Worm (Caenorhabditis elegans): Measurements from ENCODE around the gene C10A4.2.

C10A4.2 gene

DNA sequence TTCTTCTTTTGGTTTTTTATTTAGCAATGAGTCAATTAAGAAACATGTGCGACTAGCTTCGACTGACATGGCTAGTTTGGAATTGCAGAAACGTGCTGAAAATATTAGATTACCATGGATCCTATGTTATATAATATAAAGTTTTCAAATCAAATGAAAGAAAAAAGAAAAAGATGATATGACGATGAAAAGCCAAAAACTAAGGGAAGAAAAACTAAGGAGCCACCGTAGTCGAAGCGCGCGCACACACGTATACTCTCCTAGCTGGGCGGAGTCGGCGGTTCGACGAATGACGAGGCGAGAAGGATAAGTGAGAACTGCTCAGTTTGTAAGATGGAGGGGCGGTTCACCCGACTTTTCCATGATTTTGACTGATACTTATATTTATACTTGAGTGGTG lies 14.8 kb downstream of the C10A4.2 start, which contains the start of gene mnm-2:
TSS of gene mnm-2 (minus strand) at position 101 of the 400 bp plus-strand sequence.
- no peak for TF ChIP-seq unc-62 (GFP tag; optimal IDR thresholded peaks at IDR 0.05)

- TF ChIP-seq unc-62 (GFP tag; optimal IDR thresholded peaks at IDR 0.05), result no peak
These were observed 20.4 kb downstream of the C10A4.2 start for ce11 chrX:7430483-7430882.

- TF ChIP-seq unc-62 (GFP tag; optimal IDR thresholded peaks at IDR 0.05), result no peak
These were observed 21.1 kb downstream of the C10A4.2 start, which contains the start of gene clc-2 for ce11 chrX:7431165-7431564. Gene clc-2 (plus strand): TSS chrX:7431465.

DNA sequence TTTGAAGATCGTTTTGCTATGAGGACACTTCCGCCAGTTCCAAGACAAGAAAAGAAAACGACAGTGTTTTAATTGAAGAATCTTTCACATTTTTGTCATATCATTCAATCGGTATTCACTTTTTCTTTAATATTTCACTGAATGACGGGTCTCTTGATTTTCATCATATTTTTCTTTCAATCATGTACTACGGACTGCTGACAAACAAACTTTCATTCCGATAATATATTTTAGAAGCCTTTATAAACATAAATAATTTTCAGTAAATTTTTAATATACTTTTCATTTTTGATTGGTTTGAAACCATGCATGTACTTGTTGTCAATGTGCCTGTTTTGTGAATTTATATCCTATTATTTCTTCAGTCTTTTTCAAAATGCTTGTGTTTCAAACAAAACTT lies 23.2 kb downstream of the C10A4.2 start, which contains the start of gene clc-5:
TSS of gene clc-5 (plus strand) at position 301 of the 400 bp plus-strand sequence.
- no peak for TF ChIP-seq unc-62 (GFP tag; optimal IDR thresholded peaks at IDR 0.05)

DNA sequence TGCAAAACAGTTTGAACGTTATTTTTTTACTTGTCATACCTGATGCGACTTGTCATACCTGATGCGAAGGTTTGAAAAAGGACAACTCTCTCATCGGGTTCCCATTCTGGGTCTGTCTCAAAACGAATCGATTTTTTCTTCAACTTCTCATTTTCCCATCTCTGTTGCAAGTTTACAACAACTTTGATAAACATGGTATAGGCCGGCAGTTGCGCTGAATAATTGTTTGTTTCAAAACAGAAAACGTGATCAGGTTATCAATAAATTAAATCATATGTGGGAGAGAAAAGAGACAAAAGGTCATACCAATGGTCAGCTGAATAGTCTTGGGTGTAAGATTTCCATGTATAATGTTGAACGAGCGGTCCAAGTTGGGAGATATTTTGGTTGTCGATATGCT lies 26.9 kb downstream of the C10A4.2 start:
- no peak for TF ChIP-seq unc-62 (GFP tag; optimal IDR thresholded peaks at IDR 0.05)

DNA sequence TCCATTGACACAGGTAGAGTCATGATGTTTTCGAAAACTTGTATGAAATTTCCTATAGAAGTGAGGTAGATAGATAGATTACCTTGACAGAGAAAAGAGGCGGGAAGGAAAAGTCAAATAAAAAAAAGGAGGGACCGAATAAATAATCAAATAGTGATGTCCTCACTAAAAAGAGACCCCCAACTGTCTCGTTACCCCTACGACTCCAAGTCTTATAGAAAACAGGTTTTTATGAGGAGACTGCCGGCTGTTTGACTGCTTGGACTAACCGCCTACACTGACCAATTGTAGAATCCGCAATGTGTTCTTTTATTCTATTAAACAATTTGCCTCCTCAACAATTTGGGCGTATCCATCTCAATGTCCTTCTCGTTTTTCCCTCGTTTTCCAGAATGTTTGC lies 27.9 kb downstream of the C10A4.2 start, which contains the start of gene C01C10.2:
TSS of gene C01C10.2 (minus strand) at position 170 of the 400 bp plus-strand sequence.
- TF ChIP-seq unc-62 (GFP tag; optimal IDR thresholded peaks at IDR 0.05), result no peak

- no peak for TF ChIP-seq unc-62 (GFP tag; optimal IDR thresholded peaks at IDR 0.05)
These were observed 30.1 kb downstream of the C10A4.2 start for ce11 chrX:7440102-7440501.

DNA sequence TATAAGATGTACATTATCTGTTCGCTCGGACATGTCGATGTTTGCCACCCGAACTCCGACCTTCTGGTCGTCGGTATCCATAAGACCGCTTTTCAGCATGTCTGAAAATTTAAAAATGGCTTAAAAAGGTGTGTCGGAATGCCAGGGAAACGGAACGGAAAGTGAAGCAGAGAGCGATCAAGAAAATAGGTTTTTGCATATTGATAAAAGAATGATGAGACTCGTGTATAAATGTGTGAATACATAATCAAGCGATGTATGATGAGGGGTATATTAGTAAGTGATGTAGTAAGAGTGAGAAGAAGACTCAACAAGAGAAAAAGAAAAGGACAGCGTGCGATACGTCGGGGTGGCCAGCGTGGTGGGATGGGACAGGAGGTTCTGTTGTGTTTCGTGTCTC lies 32.4 kb downstream of the C10A4.2 start, which contains the start of gene acl-12:
TSS of gene acl-12 (minus strand) at position 101 of the 400 bp plus-strand sequence.
- TF ChIP-seq unc-62 (GFP tag; optimal IDR thresholded peaks at IDR 0.05), result no peak

DNA sequence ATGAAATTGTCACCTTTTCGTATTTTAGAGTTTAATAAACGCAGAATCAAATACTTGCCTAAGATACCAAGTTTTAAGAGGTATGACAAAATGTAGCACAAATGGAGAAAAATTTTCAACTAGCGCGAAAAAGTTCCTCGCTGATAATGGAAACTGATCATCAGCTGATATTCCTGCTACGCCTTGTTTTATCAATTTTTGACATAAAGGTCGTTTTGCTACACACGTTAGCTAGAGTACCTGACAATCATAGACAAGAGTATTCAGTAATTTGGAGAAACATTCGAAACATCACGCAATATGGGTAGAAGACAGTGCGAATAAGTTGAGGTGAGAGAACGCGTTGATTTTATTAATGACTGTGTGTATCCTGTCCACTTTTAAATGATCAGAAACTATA lies 35.7 kb downstream of the C10A4.2 start:
- no peak for TF ChIP-seq unc-62 (GFP tag; optimal IDR thresholded peaks at IDR 0.05)

ce11 chrX:7446485-7446884 lies 36.5 kb downstream of the C10A4.2 start:
- no peak for TF ChIP-seq unc-62 (GFP tag; optimal IDR thresholded peaks at IDR 0.05)

- no peak for TF ChIP-seq unc-62 (GFP tag; optimal IDR thresholded peaks at IDR 0.05)
These were observed 37.3 kb downstream of the C10A4.2 start for ce11 chrX:7447340-7447739.

DNA sequence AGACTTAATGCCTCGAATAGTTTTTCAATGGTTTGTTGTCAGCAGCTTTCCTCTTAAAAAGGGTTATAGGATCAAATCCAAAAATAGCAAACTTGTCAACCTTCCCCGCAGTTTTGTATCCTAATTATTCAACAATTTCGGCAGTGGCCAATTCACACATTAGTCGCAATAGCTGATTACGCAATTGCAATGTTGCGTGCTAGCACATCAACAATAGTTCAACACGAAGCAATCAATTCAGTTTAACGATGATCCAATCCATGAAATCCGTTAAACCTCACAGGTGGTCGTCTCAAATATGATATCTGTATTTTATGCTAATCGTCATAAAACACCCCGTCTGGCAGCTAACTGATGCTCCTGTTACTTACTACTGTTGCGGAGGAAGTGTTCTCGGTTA lies 42.6 kb downstream of the C10A4.2 start:
- no peak for TF ChIP-seq unc-62 (GFP tag; optimal IDR thresholded peaks at IDR 0.05)

DNA sequence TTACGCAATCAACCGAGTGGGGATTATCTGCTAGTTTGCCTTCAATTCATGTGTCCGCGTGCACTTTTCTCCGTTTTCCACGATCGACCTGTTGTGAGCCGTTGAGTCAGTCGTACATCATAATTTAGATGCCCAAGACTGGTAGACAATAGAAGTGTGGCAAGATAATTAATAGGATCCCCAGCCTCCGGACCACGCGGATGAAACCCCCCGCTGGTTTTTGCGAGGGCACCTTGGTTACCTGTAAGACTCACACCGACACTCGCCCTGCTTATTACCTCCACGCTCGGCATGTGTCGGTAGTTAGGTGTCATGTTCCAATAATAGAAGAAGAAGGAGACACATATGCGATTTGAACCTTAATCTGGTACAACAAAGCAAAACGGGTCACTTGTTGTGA lies 45.9 kb downstream of the C10A4.2 start:
- TF ChIP-seq unc-62 (GFP tag; optimal IDR thresholded peaks at IDR 0.05), result no peak

DNA sequence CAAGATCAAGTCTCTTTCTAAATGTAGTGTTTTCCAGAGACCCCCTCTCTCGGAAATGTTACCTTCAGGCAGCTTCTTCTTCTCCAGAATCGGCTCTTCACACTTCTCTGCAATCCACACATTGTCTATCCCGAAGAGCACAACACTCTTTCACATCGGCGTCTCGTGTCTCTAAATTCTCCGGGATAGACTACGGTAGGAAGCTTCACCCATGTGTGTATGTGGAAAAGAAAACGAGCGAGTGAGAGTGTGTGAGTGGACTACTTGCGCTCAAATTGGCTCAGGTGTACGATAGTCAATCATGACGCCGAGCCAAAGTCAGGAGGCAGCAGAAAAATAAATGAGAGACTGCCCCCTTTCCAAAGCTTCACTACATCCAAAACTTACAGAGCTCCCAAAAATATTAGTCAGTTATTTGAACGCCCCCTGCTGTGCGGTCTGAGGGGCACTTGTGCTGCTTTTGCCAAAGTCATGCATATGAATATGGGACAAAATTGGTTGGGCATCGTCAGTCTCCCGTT lies 47.2 kb downstream of the C10A4.2 start:
- TF ChIP-seq unc-62 (GFP tag; optimal IDR thresholded peaks at IDR 0.05), result no peak

DNA sequence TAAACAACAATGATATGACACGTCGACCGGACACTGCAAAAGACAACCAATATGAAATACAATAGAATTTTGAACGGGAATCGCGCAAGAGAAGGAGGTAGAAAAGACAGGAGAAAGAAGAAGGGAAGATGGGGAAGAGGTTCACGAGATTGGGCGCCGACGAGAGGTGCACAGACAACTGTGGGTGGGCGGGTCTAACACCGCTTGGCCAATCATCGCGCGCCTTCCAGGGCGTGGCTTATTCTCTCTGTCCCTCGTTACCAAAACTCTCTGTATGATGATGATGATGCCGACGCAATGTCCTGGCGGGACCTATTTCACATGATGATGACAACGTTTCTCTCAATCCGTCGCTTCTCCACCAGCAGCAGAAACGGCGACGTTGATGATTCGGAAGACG lies 50.5 kb downstream of the C10A4.2 start:
- no peak for TF ChIP-seq unc-62 (GFP tag; optimal IDR thresholded peaks at IDR 0.05)

Measured in whole organism, dauer.